Worm (Caenorhabditis elegans): ENCODE measurements around the gene nspc-17.

DNA sequence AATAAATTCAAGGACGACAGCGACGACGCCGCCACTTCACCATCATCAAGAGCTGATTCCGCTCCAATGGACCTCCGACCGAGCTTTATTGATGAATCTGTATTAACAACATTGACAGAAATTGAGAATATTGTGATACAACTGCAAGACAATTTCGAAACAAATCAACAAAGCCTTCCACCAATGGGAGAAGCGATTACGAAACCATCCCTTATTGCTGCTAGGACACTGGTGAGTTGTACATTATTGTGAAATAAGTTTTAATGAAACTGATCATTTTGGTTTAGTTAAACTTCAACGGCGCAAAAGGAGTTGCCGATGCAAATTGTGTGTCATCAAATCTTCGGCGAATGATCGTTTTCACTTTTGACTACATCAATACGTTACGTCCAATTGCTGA, 34.1 kb upstream of the nspc-17 start:
- TF ChIP-seq W03F9.2 (tag; optimal IDR thresholded peaks at IDR 0.05) = no peak
- TF ChIP-seq him-1 (tag; optimal IDR thresholded peaks at IDR 0.05) = no peak
- no peak for TF ChIP-seq dao-5 (tag; optimal IDR thresholded peaks at IDR 0.05)

Measured in whole organism, L4/young adult.